Worm (Caenorhabditis elegans) whole organism, L4 larva: Measurements from ENCODE around the gene lsy-27.

Experiments used
- T20F7.1 ChIP-seq: fragments of 200-800 bp; sonication (Bioruptor generic); optimal IDR thresholded peaks from 2 replicates; lab custom pipeline; 2018; ENCODE audit warnings: mild to moderate bottlenecking, missing genetic modification characterization, missing compliant biosample characterization
- ZK546.5 ChIP-seq, 2 experiments: sonication (generic microtip); optimal IDR thresholded peaks; 2 replicates each; lab custom pipeline; 2017; ENCODE audit warnings: missing biosample characterization in 2 of 2, missing genetic modification characterization in 2 of 2
- mep-1 ChIP-seq: fragments of 150-350 bp; sonication (generic microtip); optimal IDR thresholded peaks from 3 replicates; lab custom pipeline; 2014; ENCODE audit warnings: missing biosample characterization, missing genetic modification characterization
- nhr-10 ChIP-seq: fragments of 150-350 bp; optimal IDR thresholded peaks from 2 replicates; lab custom pipeline; 2014; ENCODE audit warnings: missing biosample characterization, missing genetic modification characterization
- nhr-11 ChIP-seq: fragments of 150-350 bp; optimal IDR thresholded peaks from 2 replicates; lab custom pipeline; 2014; ENCODE audit warnings: missing biosample characterization, missing genetic modification characterization
- nhr-76 ChIP-seq: fragments of 150-350 bp; optimal IDR thresholded peaks from 2 replicates; lab custom pipeline; 2014; ENCODE audit warnings: missing biosample characterization, missing genetic modification characterization

- no peak for TF ChIP-seq nhr-11
- no peak for TF ChIP-seq nhr-76 (tag; lab: Kevin White, UChicago)
- TF ChIP-seq mep-1 (tag; lab: Kevin White, UChicago), result no peak
- no peak for TF ChIP-seq nhr-10
- no peak for TF ChIP-seq T20F7.1 (GFP tag; lab: Kevin White, UChicago)
- no peak for TF ChIP-seq ZK546.5 (tag; optimal IDR thresholded peaks at IDR 0.05; lab: Kevin White, UChicago)
These were observed 34.9 kb downstream of the lsy-27 start, which contains the start of gene F31E9.6 for ce11 chrV:17315063-17315462.
